Worm (Caenorhabditis elegans) whole organism, young adult: ENCODE measurements around the gene calf-1.

Source experiments
- D2030.7 ChIP-seq: fragments of 200-800 bp; sonication (Bioruptor generic); IDR thresholded peaks from 2 replicates; pipeline ENCODE4 v1.3.6; 2022; ENCODE audit warnings: missing genetic modification reagents, missing genetic modification characterization, missing compliant biosample characterization
- F33H1.4 ChIP-seq: fragments of 200-800 bp; sonication (Bioruptor generic); IDR thresholded peaks from 2 replicates; pipeline ENCODE4 v1.3.6; 2022; ENCODE audit warnings: missing genetic modification reagents, missing genetic modification characterization, missing compliant biosample characterization
- F57C9.4 ChIP-seq: sonication (generic microtip); optimal IDR thresholded peaks from 2 replicates; lab custom pipeline; 2017; ENCODE audit warnings: mild to moderate bottlenecking, missing genetic modification characterization, missing compliant biosample characterization
- Y56A3A.18 ChIP-seq: fragments of 200-800 bp; sonication (Bioruptor generic); IDR thresholded peaks from 2 replicates; pipeline ENCODE4 v1.3.6; 2022; ENCODE audit warnings: missing genetic modification reagents, missing genetic modification characterization, missing compliant biosample characterization
- Y95B8A.8 ChIP-seq: fragments of 200-800 bp; sonication (Bioruptor generic); IDR thresholded peaks from 2 replicates; pipeline ENCODE4 v1.3.6; 2022; ENCODE audit warnings: missing genetic modification reagents, missing genetic modification characterization, missing compliant biosample characterization
- attf-6 ChIP-seq: fragments of 200-800 bp; sonication (Bioruptor generic); IDR thresholded peaks from 2 replicates; pipeline ENCODE4 v1.3.6; 2022; ENCODE audit warnings: missing genetic modification reagents, missing genetic modification characterization, missing compliant biosample characterization
- cebp-2 ChIP-seq: fragments of 200-800 bp; sonication (Bioruptor generic); IDR thresholded peaks from 2 replicates; pipeline ENCODE4 v1.3.6; 2022; ENCODE audit warnings: missing genetic modification characterization, missing compliant biosample characterization
- dox-1 ChIP-seq: fragments of 200-800 bp; sonication (Bioruptor generic); IDR thresholded peaks from 2 replicates; pipeline ENCODE4 v1.3.6; 2022; ENCODE audit warnings: missing genetic modification reagents, missing genetic modification characterization, missing compliant biosample characterization
- egl-18 ChIP-seq: fragments of 200-800 bp; sonication (Bioruptor generic); IDR thresholded peaks from 2 replicates; pipeline ENCODE4 v1.3.6; 2022; ENCODE audit warnings: missing genetic modification reagents, missing genetic modification characterization, missing compliant biosample characterization
- egl-44 ChIP-seq: fragments of 200-800 bp; sonication (Bioruptor generic); IDR thresholded peaks from 2 replicates; pipeline ENCODE4 v1.3.6; 2022; ENCODE audit warnings: missing genetic modification reagents, missing genetic modification characterization, missing compliant biosample characterization
- lag-1 ChIP-seq: fragments of 200-800 bp; sonication (Bioruptor generic); IDR thresholded peaks from 2 replicates; pipeline ENCODE4 v1.3.6; 2022; ENCODE audit warnings: missing genetic modification reagents, missing genetic modification characterization, missing compliant biosample characterization
- let-607 ChIP-seq, 2 experiments: fragments of 200-800 bp in 1 of 2; sonication (Bioruptor generic) in 1 of 2; sonication (generic microtip) in 1 of 2; optimal IDR thresholded peaks; 2 replicates each; lab custom pipeline; 2016 to 2018; ENCODE audit warnings: mild to moderate bottlenecking in 2 of 2, missing compliant biosample characterization in 2 of 2, missing genetic modification characterization in 2 of 2, moderate library complexity in 2 of 2, missing genotype in 1 of 2
- lin-35 ChIP-seq, 3 experiments: fragments of 150-350 bp in 2 of 3; sonication (generic microtip) in 1 of 3; optimal IDR thresholded peaks; 2 replicates each; lab custom pipeline; 2014 to 2018; ENCODE audit warnings: missing biosample characterization in 3 of 3, missing genetic modification characterization in 3 of 3, missing genetic modification reagents in 3 of 3
- lin-40 ChIP-seq: sonication (generic microtip); optimal IDR thresholded peaks from 2 replicates; lab custom pipeline; 2016; ENCODE audit warnings: missing genetic modification characterization, mild to moderate bottlenecking, missing compliant biosample characterization, missing genotype, missing genetic modification reagents
- lin-54 ChIP-seq: fragments of 200-800 bp; sonication (Bioruptor generic); optimal IDR thresholded peaks from 2 replicates; lab custom pipeline; 2018; ENCODE audit warnings: mild to moderate bottlenecking, missing genetic modification characterization, missing compliant biosample characterization
- lsy-27 ChIP-seq: sonication (generic microtip); optimal IDR thresholded peaks from 2 replicates; lab custom pipeline; 2017; ENCODE audit warnings: missing genetic modification characterization, mild to moderate bottlenecking, missing compliant biosample characterization, antibody characterized with exemption, missing genotype, borderline replicate concordance; ENCODE audit not compliant: insufficient read depth
- madf-6 ChIP-seq: fragments of 200-800 bp; sonication (Bioruptor generic); IDR thresholded peaks from 2 replicates; pipeline ENCODE4 v1.3.6; 2022; ENCODE audit warnings: missing genetic modification reagents, missing genetic modification characterization, missing compliant biosample characterization
- nfya-1 ChIP-seq: sonication (generic microtip); optimal IDR thresholded peaks from 2 replicates; lab custom pipeline; 2017; ENCODE audit warnings: antibody characterized with exemption, missing compliant biosample characterization, missing genetic modification characterization, borderline replicate concordance; ENCODE audit not compliant: insufficient read depth
- nhr-179 ChIP-seq: sonication (generic microtip); optimal IDR thresholded peaks from 2 replicates; lab custom pipeline; 2016; ENCODE audit warnings: mild to moderate bottlenecking, missing genetic modification characterization, missing compliant biosample characterization
- nhr-27 ChIP-seq: fragments of 200-800 bp; sonication (Bioruptor generic); optimal IDR thresholded peaks from 2 replicates; lab custom pipeline; 2018; ENCODE audit warnings: mild to moderate bottlenecking, missing genetic modification characterization, moderate library complexity, missing compliant biosample characterization
- nhr-80 ChIP-seq: sonication (generic microtip); optimal IDR thresholded peaks from 2 replicates; lab custom pipeline; 2016; ENCODE audit warnings: missing genetic modification characterization, missing compliant biosample characterization
- nhr-90 ChIP-seq: sonication (generic microtip); optimal IDR thresholded peaks from 2 replicates; lab custom pipeline; 2016; ENCODE audit warnings: missing genotype, mild to moderate bottlenecking, missing genetic modification characterization, missing compliant biosample characterization
- snpc-1.1 ChIP-seq: sonication (generic microtip); optimal IDR thresholded peaks from 2 replicates; lab custom pipeline; 2017; ENCODE audit warnings: missing genetic modification characterization, mild to moderate bottlenecking, missing compliant biosample characterization, antibody characterized with exemption, moderate library complexity, missing genotype, missing genetic modification reagents; ENCODE audit not compliant: insufficient read depth
- snpc-3.4 ChIP-seq: sonication (generic microtip); optimal IDR thresholded peaks from 2 replicates; lab custom pipeline; 2017; ENCODE audit warnings: missing genetic modification characterization, mild to moderate bottlenecking, missing compliant biosample characterization, antibody characterized with exemption, moderate library complexity, missing genotype, missing genetic modification reagents
- somi-1 ChIP-seq: fragments of 200-800 bp; sonication (Bioruptor generic); optimal IDR thresholded peaks from 2 replicates; lab custom pipeline; 2018; ENCODE audit warnings: mild to moderate bottlenecking, missing genetic modification characterization, missing compliant biosample characterization
- unc-130 ChIP-seq: sonication (generic microtip); optimal IDR thresholded peaks from 2 replicates; lab custom pipeline; 2016; ENCODE audit warnings: missing genetic modification reagents, missing genetic modification characterization, missing compliant biosample characterization
- zim-3 ChIP-seq: sonication (generic microtip); optimal IDR thresholded peaks from 2 replicates; lab custom pipeline; 2017; ENCODE audit warnings: mild to moderate bottlenecking, missing genetic modification characterization, moderate library complexity, missing compliant biosample characterization
- ztf-26 ChIP-seq: sonication (generic microtip); optimal IDR thresholded peaks from 2 replicates; lab custom pipeline; 2017; ENCODE audit warnings: missing genetic modification characterization, missing compliant biosample characterization
- ztf-28 ChIP-seq: fragments of 200-800 bp; sonication (Bioruptor generic); IDR thresholded peaks from 2 replicates; pipeline ENCODE4 v1.3.6; 2022; ENCODE audit warnings: missing genetic modification reagents, missing genetic modification characterization, missing compliant biosample characterization
- ztf-6 ChIP-seq: fragments of 200-800 bp; sonication (Bioruptor generic); IDR thresholded peaks from 2 replicates; pipeline ENCODE4 v1.3.6; 2022; ENCODE audit warnings: missing genetic modification reagents, missing genetic modification characterization, missing compliant biosample characterization

The calf-1 gene

DNA sequence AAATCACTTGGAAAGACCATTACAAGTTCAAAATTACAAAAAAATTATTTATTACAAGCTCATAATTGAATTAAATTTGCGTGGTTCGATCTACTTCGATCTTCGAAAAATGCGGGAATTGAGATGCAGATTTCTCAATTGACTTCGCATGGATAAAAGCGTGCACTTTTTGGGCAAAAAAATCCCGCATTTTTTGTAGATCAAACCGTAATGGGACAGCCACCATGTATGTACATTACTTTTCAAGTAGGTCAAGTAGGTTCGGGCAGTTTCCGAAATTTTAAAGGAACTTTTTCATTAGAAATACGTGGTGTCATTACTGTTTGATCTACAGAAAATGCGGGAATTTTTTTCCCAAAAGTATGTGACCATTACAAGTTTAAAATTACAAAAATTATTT lies 18.6 kb upstream of the calf-1 start (continued):
- 0 out of 2 replicates have a peak, but pooled peaks have one; percentile 14 for TF ChIP-seq F33H1.4 (GFP tag; lab: Robert Waterston, UW)
- TF ChIP-seq cebp-2 (GFP tag; lab: Robert Waterston, UW), result peak; percentile 42; the same call in 1 of the 2 replicates
- TF ChIP-seq unc-130 (GFP tag; lab: Kevin White, UChicago), result no peak

ce11 chrV:20493271-20494231 lies 14.7 kb upstream of the calf-1 start, which contains the start of gene B0250.5:
B0250.5 (plus strand) TSS chrV:20493924.
- TF ChIP-seq nhr-80 (tag; lab: Kevin White, UChicago) (peak; percentile 52), zim-3 (no peak), madf-6 (GFP tag; lab: Robert Waterston, UW) (no peak), snpc-3.4 (tag; lab: Kevin White, UChicago) (no peak), let-607 (tag; optimal IDR thresholded peaks at IDR 0.05; lab: Kevin White, UChicago) (peak; percentile 48 to 79), ztf-26 (tag; lab: Kevin White, UChicago) (no peak), ztf-28 (GFP tag; lab: Robert Waterston, UW) (no peak), egl-44 (GFP tag; lab: Robert Waterston, UW) (no peak), cebp-2 (GFP tag; lab: Robert Waterston, UW) (no peak), nfya-1 (tag; lab: Kevin White, UChicago) (no peak), D2030.7 (GFP tag; lab: Robert Waterston, UW) (peak; percentile 26; the same call in 1 of the 2 replicates), lag-1 (no peak), lin-35 (GFP tag; optimal IDR thresholded peaks at IDR 0.05; lab: Kevin White, UChicago) (peak in 1 of 3 experiments; percentile 61), lin-40 (tag; lab: Kevin White, UChicago) (peak; percentile 32), F57C9.4 (tag; lab: Kevin White, UChicago) (no peak)

DNA sequence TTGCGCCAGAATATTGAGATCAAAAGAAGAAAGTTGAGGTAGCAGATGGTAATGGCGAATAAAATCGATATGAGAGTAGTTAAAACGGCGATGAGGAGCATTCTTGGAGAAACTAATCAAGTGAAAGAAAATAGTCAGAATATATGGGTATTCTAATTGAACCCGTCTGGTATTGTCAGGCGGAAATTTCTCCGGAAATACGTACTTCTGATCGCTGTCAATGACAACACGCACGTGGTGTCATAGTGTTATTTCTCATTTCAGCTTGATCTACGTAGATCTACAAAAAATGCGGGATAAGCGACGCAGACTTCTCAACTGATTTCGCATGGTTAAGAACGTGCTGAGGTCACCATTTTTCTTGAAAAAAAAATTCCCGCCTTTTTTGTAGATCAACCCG lies 13.5 kb upstream of the calf-1 start, which contains the start of gene srbc-79:
Gene srbc-79, minus strand, starts transcription at position 101 of the 400 bp plus-strand sequence.
- no peak for TF ChIP-seq Y95B8A.8
- TF ChIP-seq zim-3, result no peak
- no peak for TF ChIP-seq snpc-1.1 (tag; lab: Kevin White, UChicago)
- TF ChIP-seq egl-18, result no peak
- no peak for TF ChIP-seq dox-1 (GFP tag; lab: Robert Waterston, UW)
- TF ChIP-seq ztf-6 (GFP tag; lab: Robert Waterston, UW), result no peak
- TF ChIP-seq nhr-179 (tag; lab: Kevin White, UChicago), result no peak
- TF ChIP-seq nhr-27 (tag; lab: Kevin White, UChicago), result no peak
- no peak for TF ChIP-seq lin-54 (GFP tag; lab: Kevin White, UChicago)
- TF ChIP-seq ztf-28 (GFP tag; lab: Robert Waterston, UW), result no peak
- TF ChIP-seq somi-1 (GFP tag; lab: Kevin White, UChicago), result no peak

DNA sequence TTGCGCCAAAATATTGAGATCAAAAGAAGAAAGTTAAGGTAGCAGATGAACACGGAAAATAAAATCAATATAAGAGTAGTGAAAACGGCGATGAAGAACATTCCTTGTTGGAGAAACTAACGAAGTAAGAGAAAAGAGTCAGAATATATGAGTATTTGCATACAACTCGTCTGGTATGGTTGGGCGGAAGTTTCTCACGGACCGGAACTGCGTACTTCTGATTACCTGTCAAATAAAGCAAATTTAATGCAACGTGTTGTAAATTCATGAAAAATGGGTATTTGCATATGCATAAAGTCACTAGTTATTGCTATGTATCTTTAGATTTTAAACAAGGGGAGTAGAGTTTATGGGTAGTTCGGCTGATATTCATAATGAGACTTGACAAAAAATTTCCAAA lies 10.2 kb upstream of the calf-1 start, which contains the start of gene srbc-78:
Gene srbc-78, minus strand, starts transcription at position 101 of the 400 bp plus-strand sequence.
- TF ChIP-seq lin-40 (tag; lab: Kevin White, UChicago) (no peak), lsy-27 (tag; lab: Kevin White, UChicago) (no peak), nhr-90 (tag; lab: Kevin White, UChicago) (no peak), Y56A3A.18 (GFP tag; lab: Robert Waterston, UW) (no peak), somi-1 (GFP tag; lab: Kevin White, UChicago) (no peak), attf-6 (GFP tag; lab: Robert Waterston, UW) (no peak)
